Fruit fly (Drosophila melanogaster): ENCODE data around the gene Or35a.

- no peak for TF ChIP-seq ttk (optimal IDR thresholded peaks at IDR 0.05)
- TF ChIP-seq h (optimal IDR thresholded peaks at IDR 0.05), result no peak
- no peak for TF ChIP-seq insv (optimal IDR thresholded peaks at IDR 0.05)
Measured at dm6 chr2L:15643791-15644190, 20.4 kb upstream of the Or35a start.

Data from Kc167 (cell line).